Worm (Caenorhabditis elegans) whole organism, early embryonic: ENCODE measurements around the gene tbx-11.

ENCODE experiments used
- F13C5.2 ChIP-seq: sonication (generic microtip); optimal IDR thresholded peaks from 2 replicates; lab custom pipeline; 2017; ENCODE audit warnings: mild to moderate bottlenecking, missing genetic modification characterization, inconsistent platforms, missing compliant biosample characterization
- ama-1 ChIP-seq: fragments of 150-350 bp; optimal IDR thresholded peaks from 2 replicates; lab custom pipeline; 2014
- ceh-13 ChIP-seq: fragments of 200-800 bp; sonication (Bioruptor generic); optimal IDR thresholded peaks from 2 replicates; lab custom pipeline; 2018; ENCODE audit warnings: mild to moderate bottlenecking, missing genetic modification characterization, missing compliant biosample characterization
- ceh-36 ChIP-seq: sonication (generic microtip); optimal IDR thresholded peaks from 2 replicates; lab custom pipeline; 2016; ENCODE audit warnings: missing genetic modification characterization, inconsistent platforms, missing compliant biosample characterization
- flt-1 ChIP-seq: fragments of 200-800 bp; sonication (Bioruptor generic); IDR thresholded peaks from 2 replicates; pipeline ENCODE4 v1.3.6; 2022; ENCODE audit warnings: missing genetic modification characterization, missing compliant biosample characterization

DNA sequence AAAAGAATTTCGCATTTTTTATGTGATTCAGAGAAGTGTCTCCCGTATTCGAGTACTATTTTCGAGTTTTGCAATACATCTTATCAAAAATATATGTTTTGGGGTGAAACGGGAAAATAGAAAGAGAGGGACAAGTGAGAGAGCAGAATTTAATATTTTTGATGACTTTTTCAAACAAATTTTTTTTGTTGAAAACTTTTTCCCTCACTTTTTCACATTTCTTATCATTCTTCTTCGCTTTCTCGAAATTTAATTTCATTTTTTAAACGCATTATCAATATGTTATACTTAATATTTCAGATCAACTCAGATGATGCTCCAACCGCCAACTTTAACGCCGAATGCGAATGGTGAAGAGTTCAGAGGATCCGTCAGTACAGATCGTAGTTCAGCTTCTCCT lies 33.5 kb upstream of the tbx-11 start, which contains the start of gene attf-4:
- TF ChIP-seq ama-1 (lab: Kevin White, UChicago), result no peak
- TF ChIP-seq ceh-36 (tag; lab: Kevin White, UChicago), result no peak
- TF ChIP-seq ceh-13, result no peak
- no peak for TF ChIP-seq flt-1 (GFP tag; lab: Robert Waterston, UW)
- TF ChIP-seq F13C5.2, result no peak
